Comparison of ENCODE assay signal across 6 fruit fly cellular contexts in the genomic region with DNA sequence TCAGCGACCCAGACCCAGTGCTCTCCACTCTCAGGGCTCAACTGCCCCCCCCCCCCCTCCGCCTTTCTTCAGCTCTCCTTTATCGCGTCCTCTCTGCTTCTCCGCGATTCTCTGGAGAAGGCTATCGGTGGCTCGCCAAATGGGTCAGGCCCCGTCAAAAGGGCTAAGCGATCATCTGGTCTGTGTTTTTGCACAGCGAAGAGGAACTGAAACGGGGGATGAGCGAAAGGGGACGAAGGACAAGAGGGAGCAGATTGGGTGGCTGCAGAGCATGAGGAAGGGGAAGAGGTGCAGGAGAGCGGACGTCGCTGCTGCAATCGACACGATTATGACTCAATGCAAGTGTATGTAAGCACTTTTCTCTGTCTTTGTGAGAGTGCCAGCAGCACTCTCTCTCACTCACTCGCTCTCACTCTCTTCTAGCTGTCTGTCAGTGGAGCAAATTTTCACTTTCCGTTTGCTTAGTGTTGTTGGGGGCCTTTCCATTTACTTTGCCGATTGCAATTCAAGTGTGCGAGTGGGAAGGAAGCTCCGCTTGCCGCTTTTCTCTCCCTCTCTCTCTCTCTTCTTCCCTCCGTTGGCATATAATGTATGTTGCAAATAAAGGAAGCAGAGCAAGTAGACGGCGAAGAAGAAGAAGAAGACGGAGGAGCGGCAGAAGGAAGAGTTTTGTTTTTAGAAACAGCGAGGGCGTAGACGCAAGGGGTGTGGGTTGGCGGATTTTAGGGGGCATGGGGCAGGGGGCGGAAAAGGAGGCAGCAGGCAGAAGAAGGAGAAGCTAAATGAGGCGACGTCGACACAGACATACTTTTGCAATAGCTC.
A peak's percentile ranks its signal among the peaks of the same experiment; 100 is the strongest.
TF ChIP-seq lines count a peak whose summit lies in the region.

No protein-coding gene starts in this region.

- no peak for TF ChIP-seq CTCF in whole organism, embryonic (GFP tag; optimal IDR thresholded peaks at IDR 0.05; lab: Kevin White, UChicago)

TF ChIP-seq in whole organism, 6 proteins besides CTCF, POLR2A, EP300 and RAD21:
- no peak for TF ChIP-seq psq (optimal IDR thresholded peaks at IDR 0.05; lab: Kevin White, UChicago)
- peak in 1 of 2 experiments; percentile 75 for TF ChIP-seq EcR (GFP tag; optimal IDR thresholded peaks at IDR 0.05; lab: Kevin White, UChicago)
- TF ChIP-seq pan (optimal IDR thresholded peaks at IDR 0.05; lab: Kevin White, UChicago) = no peak
- no peak for TF ChIP-seq usp (GFP tag; optimal IDR thresholded peaks at IDR 0.05; lab: Kevin White, UChicago)
- peak; percentile 16 for TF ChIP-seq CG8478 (optimal IDR thresholded peaks at IDR 0.05; lab: Kevin White, UChicago)
- peak; percentile 93 for TF ChIP-seq Dll (optimal IDR thresholded peaks at IDR 0.05; lab: Kevin White, UChicago)

TF ChIP-seq in whole organism, adult, 20 proteins besides CTCF, POLR2A, EP300 and RAD21:
- TF ChIP-seq CG12768 (GFP tag; optimal IDR thresholded peaks at IDR 0.05; lab: Kevin White, UChicago) (peak; percentile 36), Mnt (GFP tag; optimal IDR thresholded peaks at IDR 0.05; lab: Kevin White, UChicago) (peak; percentile 29), bab1 (GFP tag; optimal IDR thresholded peaks at IDR 0.05; lab: Kevin White, UChicago) (no peak), Clk (GFP tag; optimal IDR thresholded peaks at IDR 0.05; lab: Kevin White, UChicago) (peak; percentile 32), cic (GFP tag; optimal IDR thresholded peaks at IDR 0.05; lab: Kevin White, UChicago) (peak; percentile 74), pad (GFP tag; optimal IDR thresholded peaks at IDR 0.05; lab: Kevin White, UChicago) (peak; percentile 78), toe (GFP tag; optimal IDR thresholded peaks at IDR 0.05; lab: Kevin White, UChicago) (no peak), kay (GFP tag; lab: Kevin White, UChicago; ENCODE audit: borderline replicate concordance) (peak; percentile 76), CG1620 (GFP tag; optimal IDR thresholded peaks at IDR 0.05; lab: Kevin White, UChicago) (no peak), tj (GFP tag; optimal IDR thresholded peaks at IDR 0.05; lab: Kevin White, UChicago) (peak; percentile 71)

TF ChIP-seq in whole organism, embryonic, 481 proteins besides CTCF, POLR2A, EP300 and RAD21 (continues in another document):
- no peak for TF ChIP-seq ac (GFP tag; optimal IDR thresholded peaks at IDR 0.05; lab: Kevin White, UChicago)
- TF ChIP-seq Blimp-1 (GFP tag; optimal IDR thresholded peaks at IDR 0.05; lab: Kevin White, UChicago) = peak; percentile 90
- no peak for TF ChIP-seq caup (GFP tag; optimal IDR thresholded peaks at IDR 0.05; lab: Kevin White, UChicago; ENCODE audit: severe bottlenecking)
- TF ChIP-seq Doc3 (GFP tag; IDR thresholded peaks at IDR 0.05; lab: Robert Waterston, UW; ENCODE audit: partially characterized antibody) = no peak
- peak; percentile 32 for TF ChIP-seq CG17385 (GFP tag; optimal IDR thresholded peaks at IDR 0.05; lab: Kevin White, UChicago)
- TF ChIP-seq bowl (GFP tag; IDR thresholded peaks at IDR 0.05; lab: Robert Waterston, UW) = no peak
- TF ChIP-seq bcd (GFP tag; optimal IDR thresholded peaks at IDR 0.05; lab: Kevin White, UChicago) = no peak
- no peak for TF ChIP-seq CG1233 (GFP tag; optimal IDR thresholded peaks at IDR 0.05; lab: Kevin White, UChicago)
- TF ChIP-seq Hr78 (GFP tag; optimal IDR thresholded peaks at IDR 0.05; lab: Kevin White, UChicago) = peak in 1 of 2 experiments; percentile 11
- no peak for TF ChIP-seq Hmx (GFP tag; optimal IDR thresholded peaks at IDR 0.05; lab: Kevin White, UChicago)
- TF ChIP-seq eve (GFP tag; optimal IDR thresholded peaks at IDR 0.05; lab: Kevin White, UChicago) = no peak
- peak; percentile 71 for TF ChIP-seq Hr39 (optimal IDR thresholded peaks at IDR 0.05; lab: Kevin White, UChicago)
- TF ChIP-seq lbe (GFP tag; optimal IDR thresholded peaks at IDR 0.05; lab: Kevin White, UChicago) = peak; percentile 65
- no peak for TF ChIP-seq CG9437 (GFP tag; optimal IDR thresholded peaks at IDR 0.05; lab: Kevin White, UChicago)
- no peak for TF ChIP-seq CG34422 (GFP tag; IDR thresholded peaks at IDR 0.05; lab: Robert Waterston, UW)
- peak; percentile 18 for TF ChIP-seq CG12769 (tag; optimal IDR thresholded peaks at IDR 0.05; lab: Kevin White, UChicago)

TF ChIP-seq in whole organism, prepupa, 60 proteins besides CTCF, POLR2A, EP300 and RAD21 (continues in another document):
- TF ChIP-seq Blimp-1 (GFP tag; optimal IDR thresholded peaks at IDR 0.05; lab: Kevin White, UChicago) (peak; percentile 100), CG6854 (GFP tag; optimal IDR thresholded peaks at IDR 0.05; lab: Kevin White, UChicago) (peak; percentile 80), CG15336 (GFP tag; IDR thresholded peaks at IDR 0.05; lab: Robert Waterston, UW) (peak; percentile 39; the same call in 1 of the 2 replicates), svp (GFP tag; lab: Kevin White, UChicago) (peak; percentile 100), Sox14 (GFP tag; optimal IDR thresholded peaks at IDR 0.05; lab: Kevin White, UChicago) (peak; percentile 40), achi (GFP tag; optimal IDR thresholded peaks at IDR 0.05; lab: Kevin White, UChicago) (peak; percentile 39), Lpt (GFP tag; optimal IDR thresholded peaks at IDR 0.05; lab: Kevin White, UChicago) (peak; percentile 57), CG9139 (GFP tag; optimal IDR thresholded peaks at IDR 0.05; lab: Kevin White, UChicago) (peak; percentile 0), fd85E (GFP tag; optimal IDR thresholded peaks at IDR 0.05; lab: Kevin White, UChicago) (no peak), Hr4 (GFP tag; optimal IDR thresholded peaks at IDR 0.05; lab: Kevin White, UChicago) (no peak), CG4318 (GFP tag; optimal IDR thresholded peaks at IDR 0.05; lab: Kevin White, UChicago) (no peak), CG3032 (tag; optimal IDR thresholded peaks at IDR 0.05; lab: Kevin White, UChicago) (no peak), CG1621 (tag; optimal IDR thresholded peaks at IDR 0.05; lab: Kevin White, UChicago) (peak; percentile 2), Smox (GFP tag; optimal IDR thresholded peaks at IDR 0.05; lab: Kevin White, UChicago) (peak; percentile 2), CG6808 (GFP tag; optimal IDR thresholded peaks at IDR 0.05; lab: Kevin White, UChicago) (peak; percentile 6), Eip75B (GFP tag; optimal IDR thresholded peaks at IDR 0.05; lab: Kevin White, UChicago) (peak; percentile 88), dac (GFP tag; optimal IDR thresholded peaks at IDR 0.05; lab: Kevin White, UChicago) (no peak)

TF ChIP-seq in whole organism, pupa, 21 proteins besides CTCF, POLR2A, EP300 and RAD21 (continues in another document):
- no peak for TF ChIP-seq D1 (tag; optimal IDR thresholded peaks at IDR 0.05; lab: Kevin White, UChicago)
- peak; percentile 34 for TF ChIP-seq CG14655 (GFP tag; optimal IDR thresholded peaks at IDR 0.05; lab: Kevin White, UChicago)
- peak; percentile 56 for TF ChIP-seq Pif1B (GFP tag; optimal IDR thresholded peaks at IDR 0.05; lab: Kevin White, UChicago)
- TF ChIP-seq CG10348 (GFP tag; IDR thresholded peaks at IDR 0.05; lab: Robert Waterston, UW) = no peak
- TF ChIP-seq CG9948 (tag; optimal IDR thresholded peaks at IDR 0.05; lab: Kevin White, UChicago) = no peak
- peak; percentile 35 for TF ChIP-seq Pif1A (GFP tag; optimal IDR thresholded peaks at IDR 0.05; lab: Kevin White, UChicago)
- peak; percentile 59 for TF ChIP-seq Ets98B (GFP tag; IDR thresholded peaks at IDR 0.05; lab: Robert Waterston, UW)
- TF ChIP-seq CG13204 (GFP tag; optimal IDR thresholded peaks at IDR 0.05; lab: Kevin White, UChicago) = peak; percentile 83
- TF ChIP-seq CG17806 (tag; optimal IDR thresholded peaks at IDR 0.05; lab: Kevin White, UChicago) = no peak
- no peak for TF ChIP-seq rn (GFP tag; IDR thresholded peaks at IDR 0.05; lab: Robert Waterston, UW)
- TF ChIP-seq CG8159 (tag; optimal IDR thresholded peaks at IDR 0.05; lab: Kevin White, UChicago) = no peak
- peak; percentile 54 for TF ChIP-seq CG8301 (tag; optimal IDR thresholded peaks at IDR 0.05; lab: Kevin White, UChicago)
- no peak for TF ChIP-seq CG34367 (tag; optimal IDR thresholded peaks at IDR 0.05; lab: Kevin White, UChicago)
- TF ChIP-seq EcR (GFP tag; optimal IDR thresholded peaks at IDR 0.05; lab: Kevin White, UChicago) = peak; percentile 95
- TF ChIP-seq CG4496 (GFP tag; IDR thresholded peaks at IDR 0.05; lab: Robert Waterston, UW) = peak; percentile 63; the same call in 2 of the 3 replicates
- peak; percentile 19; the same call in 1 of the 2 replicates for TF ChIP-seq CG32121 (GFP tag; IDR thresholded peaks at IDR 0.05; lab: Robert Waterston, UW)
- TF ChIP-seq fd96Ca (GFP tag; IDR thresholded peaks at IDR 0.05; lab: Robert Waterston, UW) = peak; percentile 69
- no peak for TF ChIP-seq CG15710 (tag; optimal IDR thresholded peaks at IDR 0.05; lab: Kevin White, UChicago)
- TF ChIP-seq CG12605 (GFP tag; IDR thresholded peaks at IDR 0.05; lab: Robert Waterston, UW) = no peak

TF ChIP-seq in whole organism, wandering third instar larva, 38 proteins besides CTCF, POLR2A, EP300 and RAD21 (continues in another document):
- TF ChIP-seq usp (GFP tag; optimal IDR thresholded peaks at IDR 0.05; lab: Kevin White, UChicago) (no peak), rgr (GFP tag; optimal IDR thresholded peaks at IDR 0.05; lab: Kevin White, UChicago) (no peak), Hnf4 (GFP tag; optimal IDR thresholded peaks at IDR 0.05; lab: Kevin White, UChicago) (peak; percentile 32), Myc (optimal IDR thresholded peaks at IDR 0.05; lab: Kevin White, UChicago) (no peak), N (GFP tag; optimal IDR thresholded peaks at IDR 0.05; lab: Kevin White, UChicago) (peak; percentile 77), Dif (GFP tag; optimal IDR thresholded peaks at IDR 0.05; lab: Kevin White, UChicago; ENCODE audit: partially characterized antibody) (peak; percentile 96), sage (GFP tag; optimal IDR thresholded peaks at IDR 0.05; lab: Kevin White, UChicago) (no peak), foxo (GFP tag; optimal IDR thresholded peaks at IDR 0.05; lab: Kevin White, UChicago) (peak in 1 of 2 experiments; percentile 11), tai (GFP tag; optimal IDR thresholded peaks at IDR 0.05; lab: Kevin White, UChicago) (peak; percentile 26), CrebA (GFP tag; optimal IDR thresholded peaks at IDR 0.05; lab: Kevin White, UChicago; ENCODE audit: borderline replicate concordance) (peak; percentile 92), lola (GFP tag; optimal IDR thresholded peaks at IDR 0.05; lab: Kevin White, UChicago) (no peak), dl (GFP tag; optimal IDR thresholded peaks at IDR 0.05; lab: Kevin White, UChicago; ENCODE audit: insufficient read depth in 1 of 2, partially characterized antibody in 2 of 2) (peak; percentile 93 to 96), Rel (GFP tag; optimal IDR thresholded peaks at IDR 0.05; lab: Kevin White, UChicago) (peak; percentile 33), Rel (tag; optimal IDR thresholded peaks at IDR 0.05; lab: Kevin White, UChicago) (peak; percentile 79), jim (GFP tag; optimal IDR thresholded peaks at IDR 0.05; lab: Kevin White, UChicago) (no peak), Vsx2 (GFP tag; optimal IDR thresholded peaks at IDR 0.05; lab: Kevin White, UChicago; ENCODE audit: partially characterized antibody) (peak; percentile 91), HLH106 (tag; optimal IDR thresholded peaks at IDR 0.05; lab: Kevin White, UChicago) (no peak), woc (GFP tag; optimal IDR thresholded peaks at IDR 0.05; lab: Kevin White, UChicago) (peak; percentile 27), psq (GFP tag; optimal IDR thresholded peaks at IDR 0.05; lab: Kevin White, UChicago) (peak; percentile 84), fru (GFP tag; optimal IDR thresholded peaks at IDR 0.05; lab: Kevin White, UChicago) (peak; percentile 98)
